Worm (Caenorhabditis elegans) whole organism, late embryonic: Measurements from ENCODE around the gene gpcp-2.

Experiments
- C38D4.7 ChIP-seq: fragments of 200-800 bp; sonication (Bioruptor generic); optimal IDR thresholded peaks from 2 replicates; lab custom pipeline; 2018; ENCODE audit warnings: mild to moderate bottlenecking, missing genetic modification characterization, moderate library complexity, missing compliant biosample characterization
- F13H6.1 ChIP-seq: sonication (generic microtip); optimal IDR thresholded peaks from 2 replicates; lab custom pipeline; 2016; ENCODE audit warnings: missing genetic modification characterization, missing compliant biosample characterization
- K09A11.1 ChIP-seq: sonication (generic microtip); optimal IDR thresholded peaks from 2 replicates; lab custom pipeline; 2017; ENCODE audit warnings: antibody characterized with exemption, mild to moderate bottlenecking, missing genetic modification characterization, missing compliant biosample characterization; ENCODE audit not compliant: insufficient read depth
- Y22D7AL.16 ChIP-seq: sonication (generic microtip); optimal IDR thresholded peaks from 2 replicates; lab custom pipeline; 2016; ENCODE audit warnings: missing genetic modification characterization, missing compliant biosample characterization
- ahr-1 ChIP-seq: sonication (generic microtip); optimal IDR thresholded peaks from 2 replicates; lab custom pipeline; 2016; ENCODE audit warnings: missing genetic modification characterization, missing compliant biosample characterization
- ama-1 ChIP-seq: fragments of 150-350 bp; optimal IDR thresholded peaks from 2 replicates; lab custom pipeline; 2014
- ceh-14 ChIP-seq: sonication (generic microtip); optimal IDR thresholded peaks from 2 replicates; lab custom pipeline; 2016; ENCODE audit warnings: missing genotype, missing genetic modification characterization, missing compliant biosample characterization
- ceh-18 ChIP-seq: sonication (generic microtip); optimal IDR thresholded peaks from 2 replicates; lab custom pipeline; 2016; ENCODE audit warnings: missing genetic modification characterization, missing compliant biosample characterization
- ceh-19 ChIP-seq: fragments of 200-800 bp; sonication (Bioruptor generic); optimal IDR thresholded peaks from 2 replicates; lab custom pipeline; 2018; ENCODE audit warnings: mild to moderate bottlenecking, missing genetic modification characterization, missing compliant biosample characterization
- ceh-2 ChIP-seq: sonication (generic microtip); optimal IDR thresholded peaks from 2 replicates; lab custom pipeline; 2016; ENCODE audit warnings: missing genotype, missing genetic modification characterization, missing compliant biosample characterization
- ceh-22 ChIP-seq: sonication (generic microtip); optimal IDR thresholded peaks from 2 replicates; lab custom pipeline; 2017; ENCODE audit warnings: missing biosample characterization, missing genetic modification characterization
- ceh-30 ChIP-seq: fragments of 150-350 bp; optimal IDR thresholded peaks from 2 replicates; lab custom pipeline; 2014; ENCODE audit warnings: missing biosample characterization, missing genetic modification characterization
- ceh-34 ChIP-seq: sonication (generic microtip); optimal IDR thresholded peaks from 2 replicates; lab custom pipeline; 2016; ENCODE audit warnings: mild to moderate bottlenecking, missing genetic modification characterization, missing compliant biosample characterization
- ceh-45 ChIP-seq: fragments of 200-800 bp; sonication (Bioruptor generic); IDR thresholded peaks from 2 replicates; pipeline ENCODE4 v1.3.6; 2022; ENCODE audit warnings: missing genetic modification reagents, missing genetic modification characterization, missing compliant biosample characterization
- ceh-48 ChIP-seq: sonication (generic microtip); optimal IDR thresholded peaks from 2 replicates; lab custom pipeline; 2016; ENCODE audit warnings: missing genetic modification characterization, inconsistent platforms, missing compliant biosample characterization
- ceh-9 ChIP-seq: sonication (generic microtip); optimal IDR thresholded peaks from 2 replicates; lab custom pipeline; 2016; ENCODE audit warnings: mild to moderate bottlenecking, missing genetic modification characterization, inconsistent platforms, missing compliant biosample characterization
- che-1 ChIP-seq: sonication (generic microtip); optimal IDR thresholded peaks from 2 replicates; lab custom pipeline; 2016; ENCODE audit warnings: mild to moderate bottlenecking, missing genetic modification characterization, missing compliant biosample characterization
- dve-1 ChIP-seq: sonication (generic microtip); optimal IDR thresholded peaks from 2 replicates; lab custom pipeline; 2017; ENCODE audit warnings: antibody characterized with exemption, mild to moderate bottlenecking, missing genetic modification characterization, missing compliant biosample characterization
- elt-4 ChIP-seq: sonication (generic microtip); optimal IDR thresholded peaks from 2 replicates; lab custom pipeline; 2016; ENCODE audit warnings: missing genetic modification characterization, missing compliant biosample characterization
- fax-1 ChIP-seq: sonication (generic microtip); optimal IDR thresholded peaks from 2 replicates; lab custom pipeline; 2016; ENCODE audit warnings: missing genotype, missing genetic modification characterization, missing compliant biosample characterization
- gmeb-2 ChIP-seq: sonication (generic microtip); optimal IDR thresholded peaks from 2 replicates; lab custom pipeline; 2016; ENCODE audit warnings: missing genetic modification characterization, inconsistent platforms, missing compliant biosample characterization
- hlh-13 ChIP-seq: fragments of 200-800 bp; sonication (Bioruptor generic); optimal IDR thresholded peaks from 2 replicates; lab custom pipeline; 2018; ENCODE audit warnings: mild to moderate bottlenecking, missing genetic modification characterization, missing compliant biosample characterization
- hlh-30 ChIP-seq: sonication (generic microtip); optimal IDR thresholded peaks from 2 replicates; lab custom pipeline; 2017; ENCODE audit warnings: antibody characterized with exemption, missing genetic modification characterization, missing compliant biosample characterization; ENCODE audit not compliant: insufficient read depth
- hlh-8 ChIP-seq: sonication (generic microtip); optimal IDR thresholded peaks from 2 replicates; lab custom pipeline; 2016; ENCODE audit warnings: missing genotype, missing genetic modification characterization, missing compliant biosample characterization
- madf-2 ChIP-seq: sonication (generic microtip); optimal IDR thresholded peaks from 2 replicates; lab custom pipeline; 2017; ENCODE audit warnings: missing genetic modification characterization, missing compliant biosample characterization
- mec-3 ChIP-seq: sonication (generic microtip); optimal IDR thresholded peaks from 2 replicates; lab custom pipeline; 2016; ENCODE audit warnings: borderline replicate concordance, missing genetic modification characterization, missing compliant biosample characterization
- nfya-1 ChIP-seq: sonication (generic microtip); optimal IDR thresholded peaks from 2 replicates; lab custom pipeline; 2017; ENCODE audit warnings: missing genetic modification characterization, mild to moderate bottlenecking, missing compliant biosample characterization, antibody characterized with exemption, moderate library complexity
- nhr-232 ChIP-seq: sonication (generic microtip); optimal IDR thresholded peaks from 2 replicates; lab custom pipeline; 2016; ENCODE audit warnings: missing genetic modification characterization, missing compliant biosample characterization
- npax-4 ChIP-seq: sonication (generic microtip); optimal IDR thresholded peaks from 2 replicates; lab custom pipeline; 2016; ENCODE audit warnings: missing genetic modification characterization, missing compliant biosample characterization
- odd-2 ChIP-seq: sonication (generic microtip); optimal IDR thresholded peaks from 2 replicates; lab custom pipeline; 2017; ENCODE audit warnings: antibody characterized with exemption, mild to moderate bottlenecking, missing genetic modification characterization, missing compliant biosample characterization
- pag-3 ChIP-seq: sonication (generic microtip); optimal IDR thresholded peaks from 2 replicates; lab custom pipeline; 2016; ENCODE audit warnings: missing compliant biosample characterization, missing genetic modification characterization, borderline replicate concordance
- pqm-1 ChIP-seq: sonication (generic microtip); optimal IDR thresholded peaks from 2 replicates; lab custom pipeline; 2016; ENCODE audit warnings: missing genetic modification characterization, missing compliant biosample characterization
- ref-2 ChIP-seq: sonication (generic microtip); optimal IDR thresholded peaks from 2 replicates; lab custom pipeline; 2016; ENCODE audit warnings: missing genetic modification characterization, missing compliant biosample characterization
- sox-2 ChIP-seq: fragments of 200-800 bp; sonication (Bioruptor generic); IDR thresholded peaks from 2 replicates; pipeline ENCODE4 v1.3.6; 2022; ENCODE audit warnings: missing genetic modification reagents, missing genetic modification characterization, missing compliant biosample characterization
- tbx-2 ChIP-seq: sonication (generic microtip); optimal IDR thresholded peaks from 2 replicates; lab custom pipeline; 2016; ENCODE audit warnings: missing genetic modification characterization, missing compliant biosample characterization
- tbx-7 ChIP-seq: sonication (generic microtip); optimal IDR thresholded peaks from 2 replicates; lab custom pipeline; 2016; ENCODE audit warnings: missing genotype, missing genetic modification characterization, missing compliant biosample characterization
- unc-55 ChIP-seq: sonication (generic microtip); optimal IDR thresholded peaks from 2 replicates; lab custom pipeline; 2017; ENCODE audit warnings: missing biosample characterization, missing genetic modification reagents, missing genetic modification characterization
- ztf-16 ChIP-seq: sonication (generic microtip); optimal IDR thresholded peaks from 2 replicates; lab custom pipeline; 2017; ENCODE audit warnings: missing genetic modification characterization, missing compliant biosample characterization

Gene gpcp-2

DNA sequence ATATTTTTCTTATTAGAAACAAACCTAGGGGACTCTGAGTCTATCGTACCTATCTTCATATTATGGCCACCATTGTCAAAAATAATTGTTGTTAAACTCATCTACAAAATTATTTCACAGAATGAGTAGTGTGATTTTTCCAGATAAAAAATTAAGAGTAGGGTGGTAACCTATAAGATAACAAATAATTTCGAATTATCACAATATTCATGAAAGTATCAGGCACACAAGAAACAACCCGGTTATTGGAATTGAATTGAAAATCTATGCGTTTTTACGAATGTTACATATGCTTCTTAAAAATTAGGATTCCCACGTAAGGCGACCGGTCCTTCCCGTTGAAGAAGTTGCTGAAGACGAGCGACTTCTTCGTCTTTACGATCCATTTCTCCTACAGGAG lies 35.9 kb downstream of the gpcp-2 start, which contains the start of gene arp-6:
TSS of gene arp-6 (minus strand) at position 101 of the 400 bp plus-strand sequence.
- no peak for TF ChIP-seq F13H6.1 (tag; lab: Kevin White, UChicago)
- no peak for TF ChIP-seq hlh-30 (tag; lab: Kevin White, UChicago)
- no peak for TF ChIP-seq ceh-48 (tag; lab: Kevin White, UChicago)
- no peak for TF ChIP-seq ceh-45 (GFP tag; lab: Robert Waterston, UW)
- TF ChIP-seq npax-4 (tag; lab: Kevin White, UChicago), result no peak
- TF ChIP-seq pqm-1 (tag; lab: Kevin White, UChicago), result no peak
- TF ChIP-seq ceh-18 (tag; lab: Kevin White, UChicago), result no peak

DNA sequence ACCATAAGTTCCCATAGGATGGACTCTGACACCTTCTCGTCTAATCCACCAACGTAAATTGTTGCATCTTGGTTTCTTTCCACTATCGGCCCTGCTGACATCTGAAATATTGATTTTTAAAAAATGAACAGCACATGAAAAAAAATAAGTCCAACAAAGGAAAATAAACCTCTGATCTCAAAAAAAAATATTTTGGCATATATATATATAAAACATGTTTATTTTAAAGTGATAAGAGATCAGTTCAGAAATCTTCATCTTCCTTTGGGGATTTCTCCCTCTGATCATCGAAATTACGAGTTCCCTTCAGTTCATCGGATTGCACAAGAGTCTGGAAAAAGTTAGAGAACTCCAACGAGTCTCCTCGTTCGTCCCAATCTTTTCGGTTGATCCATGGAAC lies 37.5 kb downstream of the gpcp-2 start, which contains the start of gene sap-49:
TSS of gene sap-49 (minus strand) at position 101 of the 400 bp plus-strand sequence.
- TF ChIP-seq Y22D7AL.16 (tag; lab: Kevin White, UChicago) (no peak), ceh-9 (tag; lab: Kevin White, UChicago) (no peak), pqm-1 (tag; lab: Kevin White, UChicago) (no peak), ceh-14 (no peak), ceh-2 (no peak), ahr-1 (tag; lab: Kevin White, UChicago) (no peak), elt-4 (tag; lab: Kevin White, UChicago) (no peak), ceh-30 (no peak), tbx-2 (tag; lab: Kevin White, UChicago) (no peak), madf-2 (tag; lab: Kevin White, UChicago) (no peak), ceh-18 (tag; lab: Kevin White, UChicago) (no peak), mec-3 (tag; lab: Kevin White, UChicago) (no peak), ceh-34 (no peak), ztf-16 (tag; lab: Kevin White, UChicago) (no peak), ama-1 (lab: Kevin White, UChicago) (no peak)
- TF ChIP-seq, all 69 proteins: peak for 0

DNA sequence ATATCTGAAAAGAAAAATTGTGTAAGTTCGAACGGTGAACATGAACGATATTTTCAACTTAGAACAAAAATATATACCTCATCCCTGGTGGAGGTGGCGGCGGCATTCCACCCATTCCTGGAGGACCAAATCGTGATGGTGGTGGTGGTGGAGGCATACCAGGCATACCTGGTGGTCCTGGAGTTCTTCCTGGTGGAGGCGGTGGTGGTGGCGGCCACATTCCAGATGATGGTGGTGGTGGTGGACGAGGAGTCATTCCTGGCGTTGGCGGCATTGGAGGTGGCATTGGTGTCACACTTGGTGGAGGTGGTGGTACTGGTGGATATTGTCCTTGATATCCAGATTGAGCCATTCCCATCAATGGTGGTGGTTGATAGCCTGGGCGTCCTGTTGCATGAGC lies 38.6 kb downstream of the gpcp-2 start:
- TF ChIP-seq C38D4.7 (GFP tag; lab: Kevin White, UChicago) (no peak), ceh-19 (GFP tag; lab: Kevin White, UChicago) (no peak), nhr-232 (no peak), odd-2 (tag; lab: Kevin White, UChicago) (no peak), K09A11.1 (tag; lab: Kevin White, UChicago) (no peak), dve-1 (tag; lab: Kevin White, UChicago) (no peak), ceh-22 (tag; lab: Kevin White, UChicago) (no peak), tbx-7 (tag; lab: Kevin White, UChicago) (no peak), ahr-1 (tag; lab: Kevin White, UChicago) (no peak), Y22D7AL.16 (tag; lab: Kevin White, UChicago) (no peak), hlh-8 (no peak), sox-2 (no peak), npax-4 (tag; lab: Kevin White, UChicago) (no peak), ceh-34 (no peak), pag-3 (tag; lab: Kevin White, UChicago) (no peak), gmeb-2 (tag; lab: Kevin White, UChicago) (no peak), ref-2 (tag; lab: Kevin White, UChicago) (no peak), fax-1 (tag; lab: Kevin White, UChicago) (no peak), hlh-13 (GFP tag; lab: Kevin White, UChicago) (no peak)

DNA sequence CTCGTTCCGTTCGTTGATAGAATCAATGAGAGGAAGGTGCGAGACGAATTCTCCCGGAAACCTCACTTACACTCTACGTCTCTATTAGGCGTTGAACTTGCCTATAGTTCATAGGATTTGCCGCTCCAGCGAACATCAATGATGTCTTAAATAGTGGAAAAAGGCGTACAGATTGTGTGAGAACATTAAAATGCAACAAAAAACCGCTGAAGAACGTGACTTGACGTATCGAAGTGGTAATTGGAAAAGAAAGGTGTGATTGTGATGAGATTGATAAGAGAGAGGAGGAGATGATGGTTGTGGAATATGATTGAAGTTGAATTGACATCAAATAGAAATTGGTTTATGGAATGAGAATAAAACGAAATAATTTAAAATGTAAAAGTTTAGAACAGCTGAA lies 39.2 kb downstream of the gpcp-2 start:
- no peak for TF ChIP-seq ceh-45 (GFP tag; lab: Robert Waterston, UW)
- TF ChIP-seq nfya-1, result no peak
- TF ChIP-seq unc-55 (GFP tag; lab: Kevin White, UChicago), result no peak
- no peak for TF ChIP-seq che-1 (tag; lab: Kevin White, UChicago)
